Worm (Caenorhabditis elegans) whole organism, L4 larva: Measurements from ENCODE around the gene R02F11.11.
"Not testable (repeated sequence)": the region's sequence is repeated elsewhere in the genome, so short reads cannot be mapped to it uniquely, and the experiment has no call there.

Experiments
- F10B5.3 ChIP-seq: sonication (generic microtip); optimal IDR thresholded peaks from 2 replicates; lab custom pipeline; 2016; ENCODE audit warnings: mild to moderate bottlenecking, missing genetic modification characterization, missing compliant biosample characterization
- F26F4.8 ChIP-seq: fragments of 200-800 bp; sonication (Bioruptor generic); conservative IDR thresholded peaks from 2 replicates; pipeline ENCODE4 v1.3.6; 2022; ENCODE audit warnings: missing genetic modification characterization, missing compliant biosample characterization
- Y48G9A.11 ChIP-seq: fragments of 200-800 bp; sonication (Bioruptor generic); IDR thresholded peaks from 2 replicates; pipeline ENCODE4 v1.3.6; 2022; ENCODE audit warnings: missing genetic modification reagents, missing genetic modification characterization, missing compliant biosample characterization
- aly-2 ChIP-seq: sonication (generic microtip); optimal IDR thresholded peaks from 2 replicates; lab custom pipeline; 2018; ENCODE audit warnings: missing biosample characterization, missing genetic modification characterization
- ama-1 ChIP-seq: fragments of 150-350 bp; optimal IDR thresholded peaks from 2 replicates; lab custom pipeline; 2014; ENCODE audit warnings: inconsistent platforms, mixed read lengths
- ceh-28 ChIP-seq: fragments of 150-350 bp; optimal IDR thresholded peaks from 2 replicates; lab custom pipeline; 2014; ENCODE audit warnings: missing biosample characterization, missing genetic modification reagents, missing genetic modification characterization
- ceh-32 ChIP-seq: sonication (generic microtip); optimal IDR thresholded peaks from 2 replicates; lab custom pipeline; 2016; ENCODE audit warnings: mild to moderate bottlenecking, missing genetic modification characterization, missing compliant biosample characterization; ENCODE audit not compliant: poor library complexity
- ceh-82 ChIP-seq: sonication (generic microtip); optimal IDR thresholded peaks from 2 replicates; lab custom pipeline; 2017; ENCODE audit warnings: missing biosample characterization, missing genetic modification characterization
- ces-1 ChIP-seq: fragments of 150-350 bp; sonication (generic microtip); optimal IDR thresholded peaks from 4 replicates; lab custom pipeline; 2014; ENCODE audit warnings: missing biosample characterization, missing genetic modification reagents, missing genetic modification characterization
- cey-2 ChIP-seq: sonication (generic microtip); optimal IDR thresholded peaks from 3 replicates; lab custom pipeline; 2017; ENCODE audit warnings: missing genetic modification characterization, mild to moderate bottlenecking, missing compliant biosample characterization, antibody characterized with exemption, borderline replicate concordance; ENCODE audit not compliant: insufficient read depth
- ctbp-1 ChIP-seq: fragments of 200-800 bp; sonication (Bioruptor generic); IDR thresholded peaks from 2 replicates; pipeline ENCODE4 v1.3.6; 2022; ENCODE audit warnings: missing genetic modification reagents, missing genetic modification characterization, missing compliant biosample characterization
- daf-19 ChIP-seq: fragments of 200-800 bp; sonication (Bioruptor generic); conservative IDR thresholded peaks from 2 replicates; pipeline ENCODE4 v1.3.6; 2022; ENCODE audit warnings: missing genetic modification characterization, missing compliant biosample characterization
- dmd-8 ChIP-seq: fragments of 200-800 bp; sonication (Bioruptor generic); IDR thresholded peaks from 2 replicates; pipeline ENCODE4 v1.3.6; 2022; ENCODE audit warnings: missing genetic modification characterization, missing compliant biosample characterization
- dpl-1 ChIP-seq: fragments of 150-350 bp; optimal IDR thresholded peaks from 2 replicates; lab custom pipeline; 2014; ENCODE audit warnings: missing biosample characterization, missing genetic modification reagents, missing genetic modification characterization
- egl-43 ChIP-seq: fragments of 200-800 bp; sonication (Bioruptor generic); IDR thresholded peaks from 2 replicates; pipeline ENCODE4 v1.3.6; 2022; ENCODE audit warnings: missing genetic modification reagents, missing genetic modification characterization, missing compliant biosample characterization
- fos-1 ChIP-seq: fragments of 150-350 bp; optimal IDR thresholded peaks from 2 replicates; lab custom pipeline; 2014; ENCODE audit warnings: missing biosample characterization, missing genetic modification characterization
- lin-13 ChIP-seq: fragments of 150-350 bp; optimal IDR thresholded peaks from 2 replicates; lab custom pipeline; 2014; ENCODE audit warnings: missing biosample characterization, missing genetic modification reagents, missing genetic modification characterization
- lin-15B ChIP-seq: fragments of 150-350 bp; sonication (generic microtip); optimal IDR thresholded peaks from 3 replicates; lab custom pipeline; 2014; ENCODE audit warnings: missing biosample characterization, missing genetic modification characterization
- lin-38 ChIP-seq: fragments of 200-800 bp; sonication (Bioruptor generic); IDR thresholded peaks from 2 replicates; pipeline ENCODE4 v1.3.6; 2022; ENCODE audit warnings: missing genetic modification reagents, missing genetic modification characterization, missing compliant biosample characterization
- madf-9 ChIP-seq: fragments of 200-800 bp; sonication (Bioruptor generic); conservative IDR thresholded peaks from 2 replicates; pipeline ENCODE4 v1.3.6; 2022; ENCODE audit warnings: missing genetic modification reagents, missing genetic modification characterization, missing compliant biosample characterization
- mdt-29 ChIP-seq: fragments of 200-800 bp; sonication (Bioruptor generic); IDR thresholded peaks from 2 replicates; pipeline ENCODE4 v1.3.6; 2022; ENCODE audit warnings: missing genetic modification reagents, missing genetic modification characterization, missing compliant biosample characterization
- mep-1 ChIP-seq: fragments of 150-350 bp; sonication (generic microtip); optimal IDR thresholded peaks from 3 replicates; lab custom pipeline; 2014; ENCODE audit warnings: missing biosample characterization, missing genetic modification characterization
- mes-2 ChIP-seq: sonication (generic microtip); optimal IDR thresholded peaks from 2 replicates; lab custom pipeline; 2016; ENCODE audit warnings: missing genotype, mild to moderate bottlenecking, missing genetic modification characterization, missing compliant biosample characterization; ENCODE audit not compliant: poor library complexity, severe bottlenecking
- mxl-3 ChIP-seq: fragments of 200-800 bp; sonication (Bioruptor generic); optimal IDR thresholded peaks from 2 replicates; lab custom pipeline; 2018; ENCODE audit warnings: mild to moderate bottlenecking, missing genetic modification characterization, missing compliant biosample characterization
- nhr-10 ChIP-seq: fragments of 150-350 bp; optimal IDR thresholded peaks from 2 replicates; lab custom pipeline; 2014; ENCODE audit warnings: missing biosample characterization, missing genetic modification characterization
- nhr-11 ChIP-seq: fragments of 150-350 bp; optimal IDR thresholded peaks from 2 replicates; lab custom pipeline; 2014; ENCODE audit warnings: missing biosample characterization, missing genetic modification characterization
- nhr-237 ChIP-seq: sonication (generic microtip); optimal IDR thresholded peaks from 2 replicates; lab custom pipeline; 2017; ENCODE audit warnings: missing biosample characterization, missing genetic modification characterization
- nhr-25 ChIP-seq: sonication (generic microtip); optimal IDR thresholded peaks from 2 replicates; lab custom pipeline; 2017; ENCODE audit warnings: missing genetic modification characterization, mild to moderate bottlenecking, missing compliant biosample characterization, antibody characterized with exemption, moderate library complexity, borderline replicate concordance; ENCODE audit not compliant: insufficient read depth
- nhr-28 ChIP-seq: fragments of 150-350 bp; optimal IDR thresholded peaks from 2 replicates; lab custom pipeline; 2014; ENCODE audit warnings: missing biosample characterization, missing genetic modification characterization
- nhr-42 ChIP-seq: fragments of 200-800 bp; sonication (Bioruptor generic); IDR thresholded peaks from 2 replicates; pipeline ENCODE4 v1.3.6; 2022; ENCODE audit warnings: missing genetic modification characterization, missing compliant biosample characterization
- nhr-77 ChIP-seq: fragments of 150-350 bp; optimal IDR thresholded peaks from 2 replicates; lab custom pipeline; 2014; ENCODE audit warnings: missing biosample characterization, missing genetic modification characterization
- php-3 ChIP-seq: fragments of 200-800 bp; sonication (Bioruptor generic); IDR thresholded peaks from 2 replicates; pipeline ENCODE4 v1.3.6; 2022; ENCODE audit warnings: missing genetic modification reagents, missing genetic modification characterization, missing compliant biosample characterization
- saeg-2 ChIP-seq: fragments of 200-800 bp; sonication (Bioruptor generic); IDR thresholded peaks from 2 replicates; pipeline ENCODE4 v1.3.6; 2022; ENCODE audit warnings: missing genetic modification reagents, missing genetic modification characterization, missing compliant biosample characterization
- sdz-12 ChIP-seq: fragments of 200-800 bp; sonication (Bioruptor generic); optimal IDR thresholded peaks from 2 replicates; lab custom pipeline; 2018; ENCODE audit warnings: mild to moderate bottlenecking, missing genetic modification characterization, missing compliant biosample characterization
- set-16 ChIP-seq: fragments of 200-800 bp; sonication (Bioruptor generic); IDR thresholded peaks from 2 replicates; pipeline ENCODE4 v1.3.6; 2022; ENCODE audit warnings: missing genetic modification reagents, missing genetic modification characterization, missing compliant biosample characterization
- snpc-4 ChIP-seq: fragments of 150-350 bp; optimal IDR thresholded peaks from 2 replicates; lab custom pipeline; 2014; ENCODE audit warnings: missing biosample characterization, missing genetic modification characterization
- spr-1 ChIP-seq: sonication (generic microtip); optimal IDR thresholded peaks from 2 replicates; lab custom pipeline; 2016; ENCODE audit warnings: mild to moderate bottlenecking, missing genetic modification characterization, missing compliant biosample characterization
- spr-3 ChIP-seq: fragments of 200-800 bp; sonication (Bioruptor generic); optimal IDR thresholded peaks from 2 replicates; lab custom pipeline; 2018; ENCODE audit warnings: mild to moderate bottlenecking, missing genetic modification characterization, missing compliant biosample characterization
- tra-1 ChIP-seq: fragments of 200-800 bp; sonication (Bioruptor generic); IDR thresholded peaks from 2 replicates; pipeline ENCODE4 v1.3.6; 2022; ENCODE audit warnings: missing genetic modification reagents, missing genetic modification characterization, missing compliant biosample characterization
- zfp-3 ChIP-seq: fragments of 200-800 bp; sonication (Bioruptor generic); conservative IDR thresholded peaks from 2 replicates; pipeline ENCODE4 v1.3.6; 2022; ENCODE audit warnings: missing genetic modification reagents, missing genetic modification characterization, missing compliant biosample characterization

Gene R02F11.11

ce11 chrV:4755308-4756029 is 36.2 kb upstream of the R02F11.11 start, which contains the start of gene pgl-3 (continued):
- TF ChIP-seq lin-13 (GFP tag; lab: Kevin White, UChicago) (no peak), lin-38 (GFP tag; lab: Robert Waterston, UW) (no peak; the same call in 1 of the 2 replicates)

ce11 chrV:4758019-4758418 is 33.6 kb upstream of the R02F11.11 start:
- TF ChIP-seq ctbp-1 (no peak), set-16 (peak; percentile 86), dmd-8 (GFP tag; lab: Robert Waterston, UW) (peak; percentile 51; the same call in 1 of the 2 replicates), daf-19 (no peak), nhr-25 (tag; lab: Kevin White, UChicago) (no peak)

- TF ChIP-seq lin-38 (GFP tag; lab: Robert Waterston, UW): peak; percentile 49; the same call in 1 of the 2 replicates
- no peak for TF ChIP-seq aly-2 (tag; lab: Kevin White, UChicago)
- TF ChIP-seq, all 104 proteins: peak for 1
Observed at ce11 chrV:4758540-4758939, 33.1 kb upstream of the R02F11.11 start.

- TF ChIP-seq nhr-28 (tag; lab: Kevin White, UChicago); Y48G9A.11 (GFP tag; lab: Robert Waterston, UW); mep-1 (tag; lab: Kevin White, UChicago): not testable (repeated sequence)
- TF ChIP-seq, all 104 proteins: peak for 0; not testable (repeated sequence) for 104
Observed at ce11 chrV:4760674-4761073, 31.0 kb upstream of the R02F11.11 start, which contains the start of gene bgnt-1.4. Gene bgnt-1.4, plus strand, starts transcription at chrV:4760974.

ce11 chrV:4766501-4766900 is 25.2 kb upstream of the R02F11.11 start, which contains the start of gene C18G1.8:
Gene C18G1.8, minus strand, starts transcription at chrV:4766601.
- TF ChIP-seq set-16 (no peak), ceh-82 (no peak), mdt-29 (GFP tag; lab: Robert Waterston, UW) (no peak), cey-2 (no peak), madf-9 (no peak), nhr-237 (tag; lab: Kevin White, UChicago) (no peak), php-3 (GFP tag; lab: Robert Waterston, UW) (no peak), snpc-4 (tag; lab: Kevin White, UChicago) (no peak), nhr-77 (tag; lab: Kevin White, UChicago) (no peak), nhr-25 (tag; lab: Kevin White, UChicago) (no peak), lin-38 (GFP tag; lab: Robert Waterston, UW) (no peak), lin-15B (no peak), dpl-1 (GFP tag; lab: Kevin White, UChicago) (no peak), nhr-10 (tag; lab: Kevin White, UChicago) (no peak), F10B5.3 (tag; lab: Kevin White, UChicago) (no peak), mes-2 (no peak)

- TF ChIP-seq zfp-3 (GFP tag; lab: Robert Waterston, UW) (no peak), egl-43 (GFP tag; lab: Robert Waterston, UW) (no peak), ceh-28 (no peak), ces-1 (GFP tag; lab: Kevin White, UChicago) (no peak), spr-3 (GFP tag; lab: Kevin White, UChicago) (no peak), nhr-42 (GFP tag; lab: Robert Waterston, UW) (no peak), F26F4.8 (GFP tag; lab: Robert Waterston, UW) (no peak), spr-1 (no peak), nhr-237 (tag; lab: Kevin White, UChicago) (no peak), ama-1 (lab: Kevin White, UChicago) (no peak), tra-1 (GFP tag; lab: Robert Waterston, UW) (no peak), nhr-11 (tag; lab: Kevin White, UChicago) (no peak), mxl-3 (GFP tag; lab: Kevin White, UChicago) (no peak), mes-2 (no peak), ceh-32 (tag; lab: Kevin White, UChicago) (no peak), fos-1 (tag; lab: Kevin White, UChicago) (no peak), mdt-29 (GFP tag; lab: Robert Waterston, UW) (no peak), saeg-2 (no peak), sdz-12 (GFP tag; lab: Kevin White, UChicago) (no peak), nhr-25 (tag; lab: Kevin White, UChicago) (no peak)
Observed at ce11 chrV:4769633-4770032, 22.0 kb upstream of the R02F11.11 start, which contains the start of gene C18G1.9. Gene C18G1.9, minus strand, starts transcription at chrV:4769733.
